Worm (Caenorhabditis elegans): ENCODE measurements around the gene irld-27.

ce11 chrII:3310957-3311657 is 21.0 kb upstream of the irld-27 start:
- TF ChIP-seq hmbx-1 (tag; optimal IDR thresholded peaks at IDR 0.05), result no peak
- TF ChIP-seq ama-1 (optimal IDR thresholded peaks at IDR 0.05), result no peak
- TF ChIP-seq tra-4 (tag; optimal IDR thresholded peaks at IDR 0.05), result no peak
- no peak for TF ChIP-seq F13C5.2 (tag; optimal IDR thresholded peaks at IDR 0.05)
- no peak for TF ChIP-seq tbx-37 (GFP tag; conservative IDR thresholded peaks at IDR 0.05)
- TF ChIP-seq flt-1 (GFP tag; IDR thresholded peaks at IDR 0.05), result no peak
- no peak for TF ChIP-seq sea-1 (GFP tag; conservative IDR thresholded peaks at IDR 0.05)
- TF ChIP-seq ceh-36 (tag; optimal IDR thresholded peaks at IDR 0.05), result no peak
- TF ChIP-seq hmg-4 (GFP tag; optimal IDR thresholded peaks at IDR 0.05), result no peak
- TF ChIP-seq hnd-1 (tag; optimal IDR thresholded peaks at IDR 0.05), result no peak
- TF ChIP-seq tbx-11 (GFP tag; IDR thresholded peaks at IDR 0.05), result no peak
- no peak for TF ChIP-seq ceh-13 (GFP tag; optimal IDR thresholded peaks at IDR 0.05)
- no peak for TF ChIP-seq B0310.2 (tag; optimal IDR thresholded peaks at IDR 0.05)

Measured in whole organism, early embryonic.